Worm (Caenorhabditis elegans) whole organism, L1 larva: ENCODE data around the gene C24H11.5.

Experiments
- C04F5.9 ChIP-seq: sonication (generic microtip); optimal IDR thresholded peaks from 2 replicates; lab custom pipeline; 2016; ENCODE audit warnings: missing genetic modification characterization, missing compliant biosample characterization
- ama-1 ChIP-seq: fragments of 150-350 bp; optimal IDR thresholded peaks from 2 replicates; lab custom pipeline; 2014
- blmp-1 ChIP-seq: fragments of 150-350 bp; optimal IDR thresholded peaks from 2 replicates; lab custom pipeline; 2014; ENCODE audit warnings: missing biosample characterization, missing genetic modification characterization
- ceh-63 ChIP-seq: fragments of 200-800 bp; sonication (Bioruptor generic); optimal IDR thresholded peaks from 2 replicates; lab custom pipeline; 2018; ENCODE audit warnings: mild to moderate bottlenecking, missing genetic modification characterization, missing compliant biosample characterization
- ceh-8 ChIP-seq: fragments of 200-800 bp; sonication (Bioruptor generic); optimal IDR thresholded peaks from 2 replicates; lab custom pipeline; 2018; ENCODE audit warnings: mild to moderate bottlenecking, missing genetic modification characterization, moderate library complexity, missing compliant biosample characterization
- ceh-82 ChIP-seq, 3 experiments: fragments of 150-350 bp in 1 of 3; sonication (generic microtip) in 2 of 3; optimal IDR thresholded peaks; 2 replicates each; lab custom pipeline; 2014 to 2017; ENCODE audit warnings: missing biosample characterization in 3 of 3, missing genetic modification characterization in 3 of 3
- dpl-1 ChIP-seq, 3 experiments: fragments of 150-350 bp in 2 of 3; sonication (generic microtip) in 1 of 3; optimal IDR thresholded peaks; 2 replicates each; lab custom pipeline; 2014 to 2017; ENCODE audit warnings: missing biosample characterization in 3 of 3, missing genetic modification characterization in 3 of 3, missing genetic modification reagents in 3 of 3
- dsc-1 ChIP-seq: sonication (generic microtip); optimal IDR thresholded peaks from 2 replicates; lab custom pipeline; 2016; ENCODE audit warnings: mild to moderate bottlenecking, missing genetic modification characterization, missing compliant biosample characterization
- efl-1 ChIP-seq, 4 experiments: fragments of 150-350 bp; optimal IDR thresholded peaks in 3 of 4; peaks in 1 of 4; 1 replicate in 1 of 4; 2 replicates in 3 of 4; lab custom pipeline; 2014; ENCODE audit warnings: missing biosample characterization in 2 of 4, missing genetic modification characterization in 2 of 4, missing genetic modification reagents in 2 of 4
- elt-2 ChIP-seq: sonication (generic microtip); optimal IDR thresholded peaks from 2 replicates; lab custom pipeline; 2016; ENCODE audit warnings: missing genetic modification characterization, mild to moderate bottlenecking, inconsistent platforms, missing compliant biosample characterization, missing genetic modification reagents
- elt-3 ChIP-seq, 6 experiments: fragments of 150-350 bp in 1 of 6; sonication (generic microtip); optimal IDR thresholded peaks; 2 replicates each; lab custom pipeline; 2017 to 2018; ENCODE audit warnings: missing biosample characterization in 6 of 6, missing genetic modification characterization in 6 of 6, inconsistent platforms in 1 of 6
- ets-5 ChIP-seq: fragments of 200-800 bp; sonication (Bioruptor generic); IDR thresholded peaks from 2 replicates; pipeline ENCODE4 v1.3.6; 2022; ENCODE audit warnings: missing genetic modification characterization, missing compliant biosample characterization
- fos-1 ChIP-seq: fragments of 150-350 bp; optimal IDR thresholded peaks from 2 replicates; lab custom pipeline; 2014; ENCODE audit warnings: missing biosample characterization, missing genetic modification characterization
- grh-1 ChIP-seq: fragments of 200-800 bp; sonication (Bioruptor generic); IDR thresholded peaks from 2 replicates; pipeline ENCODE4 v1.3.6; 2022; ENCODE audit warnings: missing genetic modification reagents, missing genetic modification characterization, missing compliant biosample characterization
- irx-1 ChIP-seq: sonication (generic microtip); optimal IDR thresholded peaks from 2 replicates; lab custom pipeline; 2016; ENCODE audit warnings: missing genetic modification characterization, missing compliant biosample characterization
- isw-1 ChIP-seq: fragments of 200-800 bp; sonication (Bioruptor generic); IDR thresholded peaks from 2 replicates; pipeline ENCODE4 v1.3.6; 2022; ENCODE audit warnings: missing genetic modification characterization, missing compliant biosample characterization
- jun-1 ChIP-seq: fragments of 150-350 bp; optimal IDR thresholded peaks from 2 replicates; lab custom pipeline; 2014; ENCODE audit warnings: missing biosample characterization, missing genetic modification reagents, missing genetic modification characterization
- lin-14 ChIP-seq: fragments of 200-800 bp; sonication (Bioruptor generic); optimal IDR thresholded peaks from 2 replicates; lab custom pipeline; 2018; ENCODE audit warnings: mild to moderate bottlenecking, missing genetic modification characterization, moderate library complexity, missing compliant biosample characterization
- lin-35 ChIP-seq, 2 experiments: fragments of 150-350 bp; optimal IDR thresholded peaks; 2 replicates each; lab custom pipeline; 2014; ENCODE audit warnings: missing biosample characterization in 2 of 2, missing genetic modification characterization in 2 of 2, missing genetic modification reagents in 2 of 2
- lsy-2 ChIP-seq, 2 experiments: fragments of 150-350 bp; optimal IDR thresholded peaks; 2 replicates each; lab custom pipeline; 2014; ENCODE audit warnings: missing biosample characterization in 2 of 2, missing genetic modification characterization in 2 of 2
- mdl-1 ChIP-seq, 2 experiments: fragments of 150-350 bp; optimal IDR thresholded peaks; 2 replicates each; lab custom pipeline; 2014 to 2017; ENCODE audit warnings: missing biosample characterization in 2 of 2, missing genetic modification characterization in 2 of 2, inconsistent platforms in 1 of 2
- mep-1 ChIP-seq: fragments of 150-350 bp; optimal IDR thresholded peaks from 2 replicates; lab custom pipeline; 2014; ENCODE audit warnings: missing biosample characterization, missing genetic modification characterization
- nhr-11 ChIP-seq: fragments of 150-350 bp; optimal IDR thresholded peaks from 2 replicates; lab custom pipeline; 2014; ENCODE audit warnings: missing biosample characterization, missing genetic modification characterization
- nhr-20 ChIP-seq: sonication (generic microtip); optimal IDR thresholded peaks from 2 replicates; lab custom pipeline; 2016; ENCODE audit warnings: mild to moderate bottlenecking, missing genetic modification characterization, missing compliant biosample characterization
- nhr-237 ChIP-seq: fragments of 150-350 bp; optimal IDR thresholded peaks from 2 replicates; lab custom pipeline; 2014; ENCODE audit warnings: missing biosample characterization, missing genetic modification characterization
- nhr-84 ChIP-seq: sonication (generic microtip); optimal IDR thresholded peaks from 2 replicates; lab custom pipeline; 2017; ENCODE audit warnings: missing biosample characterization, missing genetic modification characterization
- nhr-85 ChIP-seq: sonication (generic microtip); peaks from one replicate; lab custom pipeline; 2016; ENCODE audit warnings: missing genetic modification characterization, inconsistent platforms, missing compliant biosample characterization
- nhr-90 ChIP-seq: sonication (generic microtip); optimal IDR thresholded peaks from 2 replicates; lab custom pipeline; 2016; ENCODE audit warnings: mild to moderate bottlenecking, missing genetic modification characterization, missing compliant biosample characterization; ENCODE audit not compliant: poor library complexity
- pqm-1 ChIP-seq: sonication (generic microtip); optimal IDR thresholded peaks from 3 replicates; lab custom pipeline; 2017; ENCODE audit warnings: missing biosample characterization, missing genetic modification characterization
- skn-1 ChIP-seq: fragments of 150-350 bp; optimal IDR thresholded peaks from 2 replicates; lab custom pipeline; 2014; ENCODE audit warnings: missing biosample characterization, missing genetic modification characterization
- snpc-4 ChIP-seq: fragments of 150-350 bp; optimal IDR thresholded peaks from 2 replicates; lab custom pipeline; 2014; ENCODE audit warnings: missing biosample characterization, missing genetic modification characterization
- snu-23 ChIP-seq: sonication (generic microtip); optimal IDR thresholded peaks from 2 replicates; lab custom pipeline; 2016; ENCODE audit warnings: missing genetic modification characterization, missing compliant biosample characterization
- sox-4 ChIP-seq: sonication (generic microtip); optimal IDR thresholded peaks from 2 replicates; lab custom pipeline; 2016; ENCODE audit warnings: missing genetic modification characterization, missing compliant biosample characterization
- sup-37 ChIP-seq: fragments of 200-800 bp; sonication (Bioruptor generic); optimal IDR thresholded peaks from 2 replicates; lab custom pipeline; 2018; ENCODE audit warnings: mild to moderate bottlenecking, missing genetic modification characterization, missing compliant biosample characterization
- tlp-1 ChIP-seq: fragments of 150-350 bp; optimal IDR thresholded peaks from 2 replicates; lab custom pipeline; 2014; ENCODE audit warnings: missing biosample characterization, missing genetic modification characterization
- unc-130 ChIP-seq: fragments of 150-350 bp; optimal IDR thresholded peaks from 2 replicates; lab custom pipeline; 2017; ENCODE audit warnings: missing biosample characterization, missing genetic modification characterization, inconsistent platforms
- unc-62 ChIP-seq: fragments of 150-350 bp; optimal IDR thresholded peaks from 2 replicates; lab custom pipeline; 2014; ENCODE audit warnings: missing biosample characterization, missing genetic modification reagents, missing genetic modification characterization
- unc-86 ChIP-seq: sonication (generic microtip); optimal IDR thresholded peaks from 2 replicates; lab custom pipeline; 2016; ENCODE audit warnings: missing genetic modification characterization, missing compliant biosample characterization
- zip-4 ChIP-seq: fragments of 200-800 bp; sonication (Bioruptor generic); optimal IDR thresholded peaks from 2 replicates; lab custom pipeline; 2018; ENCODE audit warnings: mild to moderate bottlenecking, missing genetic modification characterization, moderate library complexity, missing compliant biosample characterization

C24H11.5 gene

DNA sequence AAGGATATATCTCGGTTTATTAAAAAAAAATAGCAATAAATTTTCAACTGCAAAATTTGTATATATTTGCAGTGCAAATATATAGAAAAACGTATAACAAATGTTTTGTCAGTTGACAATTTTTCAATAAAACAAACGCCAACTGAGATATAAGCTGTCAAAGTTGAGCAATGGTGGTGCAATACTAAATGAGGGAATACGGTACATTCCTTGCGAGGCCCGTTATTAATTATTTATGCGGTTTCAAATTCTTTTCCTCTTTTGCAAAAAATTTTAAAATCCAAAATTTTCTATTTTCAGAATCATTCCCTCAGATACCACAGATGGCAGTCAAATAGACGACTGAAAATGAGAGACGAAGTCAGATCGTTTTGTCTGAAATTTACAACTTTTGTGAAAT is 15.4 kb downstream of the C24H11.5 start, which contains the start of gene twk-39:
Gene twk-39, plus strand, starts transcription at position 301 of the 400 bp plus-strand sequence.
- TF ChIP-seq lsy-2 (tag; optimal IDR thresholded peaks at IDR 0.05; lab: Kevin White, UChicago), result no peak
- TF ChIP-seq zip-4 (GFP tag; lab: Kevin White, UChicago), result no peak
- no peak for TF ChIP-seq nhr-11 (tag; lab: Kevin White, UChicago)
- TF ChIP-seq elt-2 (tag; lab: Kevin White, UChicago), result no peak
- TF ChIP-seq sup-37 (GFP tag; lab: Kevin White, UChicago), result no peak
- TF ChIP-seq, all 84 proteins: peak for 0

DNA sequence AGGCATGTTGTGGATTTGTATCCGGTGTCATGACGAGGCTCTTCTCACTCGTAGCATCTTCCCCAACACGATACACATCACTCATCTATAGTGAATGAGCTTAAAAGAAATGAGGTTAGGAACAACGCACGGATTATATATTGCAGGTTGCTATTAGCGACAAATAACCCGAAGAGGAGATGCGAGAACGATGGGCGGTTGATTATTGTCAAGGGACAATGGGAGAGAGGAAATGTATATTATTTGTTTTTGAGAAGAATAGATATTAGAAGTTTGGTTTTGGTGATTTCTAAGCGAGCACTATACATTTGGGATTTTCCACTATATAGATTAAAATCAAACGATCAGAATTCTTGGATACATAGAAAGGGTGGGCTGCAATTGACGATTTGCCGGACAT is 26.7 kb downstream of the C24H11.5 start, which contains the start of gene C18D11.7:
Gene C18D11.7, minus strand, starts transcription at position 101 of the 400 bp plus-strand sequence.
- no peak for TF ChIP-seq ceh-63 (GFP tag; lab: Kevin White, UChicago)
- no peak for TF ChIP-seq lin-35 (GFP tag; optimal IDR thresholded peaks at IDR 0.05; lab: Kevin White, UChicago)
- TF ChIP-seq dsc-1 (tag; lab: Kevin White, UChicago), result peak; percentile 15
- TF ChIP-seq nhr-84 (tag; lab: Kevin White, UChicago), result no peak
- no peak for TF ChIP-seq C04F5.9 (tag; lab: Kevin White, UChicago)

- TF ChIP-seq unc-86 (tag; lab: Kevin White, UChicago), result no peak
- no peak for TF ChIP-seq C04F5.9 (tag; lab: Kevin White, UChicago)
- no peak for TF ChIP-seq nhr-85 (tag; lab: Kevin White, UChicago)
- no peak for TF ChIP-seq irx-1
- TF ChIP-seq lsy-2 (tag; optimal IDR thresholded peaks at IDR 0.05; lab: Kevin White, UChicago), result no peak
- no peak for TF ChIP-seq ama-1
- no peak for TF ChIP-seq ets-5 (GFP tag; lab: Robert Waterston, UW)
- no peak for TF ChIP-seq isw-1 (GFP tag; lab: Robert Waterston, UW)
- TF ChIP-seq blmp-1 (tag; lab: Kevin White, UChicago), result no peak
- no peak for TF ChIP-seq unc-62 (GFP tag; lab: Kevin White, UChicago)
- TF ChIP-seq unc-130, result no peak
- TF ChIP-seq nhr-84 (tag; lab: Kevin White, UChicago), result no peak
- TF ChIP-seq fos-1 (tag; lab: Kevin White, UChicago), result no peak
- TF ChIP-seq snpc-4 (tag; lab: Kevin White, UChicago), result no peak
- no peak for TF ChIP-seq nhr-237 (tag; lab: Kevin White, UChicago)
- TF ChIP-seq tlp-1 (tag; lab: Kevin White, UChicago), result no peak
- no peak for TF ChIP-seq dsc-1 (tag; lab: Kevin White, UChicago)
- TF ChIP-seq sox-4 (tag; lab: Kevin White, UChicago), result no peak
- TF ChIP-seq elt-2 (tag; lab: Kevin White, UChicago), result no peak
Observed at ce11 chrIII:11807418-11807817, 27.4 kb downstream of the C24H11.5 start, which contains the start of gene C18D11.10. TSS of gene C18D11.10 (plus strand) at chrIII:11807718.

DNA sequence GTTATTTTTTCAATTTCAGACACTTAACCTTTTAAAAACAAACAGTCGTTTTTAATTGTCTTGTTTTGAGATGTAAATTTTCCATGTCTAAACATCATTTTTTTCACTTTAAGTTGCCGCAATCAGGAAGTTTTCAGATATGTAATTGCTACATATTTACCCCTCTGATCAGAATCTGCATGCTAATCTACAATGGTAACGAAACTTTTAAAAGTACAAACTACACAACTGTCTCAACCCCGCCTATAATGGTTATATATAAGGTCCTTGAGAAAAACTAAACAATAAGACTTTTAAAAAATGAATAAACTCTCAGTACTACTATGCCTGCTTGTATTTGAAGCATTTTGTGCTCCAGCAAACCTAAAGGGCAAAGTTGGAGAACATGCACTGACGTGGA is 28.8 kb downstream of the C24H11.5 start, which contains the start of gene C18D11.9:
Gene C18D11.9, plus strand, starts transcription at position 301 of the 400 bp plus-strand sequence.
- TF ChIP-seq nhr-84 (tag; lab: Kevin White, UChicago) (no peak), ceh-8 (no peak), efl-1 (optimal IDR thresholded peaks at IDR 0.05; lab: Kevin White, UChicago) (no peak), efl-1 (GFP tag; optimal IDR thresholded peaks at IDR 0.05 in 1 of 2; lab: Kevin White, UChicago) (peak in 1 of 2 experiments; percentile 31)
- TF ChIP-seq, all 84 proteins: peak for 1

DNA sequence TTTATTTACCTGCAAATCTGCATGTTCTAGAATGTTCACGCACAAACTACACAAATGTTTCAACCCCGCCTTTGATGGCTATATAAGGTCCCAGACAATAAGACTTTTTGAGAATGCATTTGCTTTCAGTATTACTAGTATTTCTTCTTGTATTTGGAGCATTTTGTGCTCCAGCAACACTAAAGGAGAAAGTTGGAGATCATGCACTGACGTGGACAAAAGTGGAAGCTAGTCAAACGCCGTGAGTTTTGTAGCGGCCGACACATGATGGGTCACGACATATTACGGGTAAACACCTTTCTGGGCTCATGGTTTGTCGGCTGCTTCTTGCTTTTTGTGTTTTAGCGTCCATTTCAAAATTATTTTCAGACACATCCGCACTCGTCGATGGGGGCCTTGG is 30.4 kb downstream of the C24H11.5 start, which contains the start of gene C18D11.6:
Gene C18D11.6, plus strand, starts transcription at position 110 of the 400 bp plus-strand sequence.
- TF ChIP-seq efl-1 (optimal IDR thresholded peaks at IDR 0.05; lab: Kevin White, UChicago) (no peak), efl-1 (GFP tag; optimal IDR thresholded peaks at IDR 0.05 in 1 of 2; lab: Kevin White, UChicago) (peak in 1 of 2 experiments; percentile 64), nhr-85 (tag; lab: Kevin White, UChicago) (peak; percentile 81), grh-1 (GFP tag; lab: Robert Waterston, UW) (no peak), pqm-1 (tag; lab: Kevin White, UChicago) (no peak)

DNA sequence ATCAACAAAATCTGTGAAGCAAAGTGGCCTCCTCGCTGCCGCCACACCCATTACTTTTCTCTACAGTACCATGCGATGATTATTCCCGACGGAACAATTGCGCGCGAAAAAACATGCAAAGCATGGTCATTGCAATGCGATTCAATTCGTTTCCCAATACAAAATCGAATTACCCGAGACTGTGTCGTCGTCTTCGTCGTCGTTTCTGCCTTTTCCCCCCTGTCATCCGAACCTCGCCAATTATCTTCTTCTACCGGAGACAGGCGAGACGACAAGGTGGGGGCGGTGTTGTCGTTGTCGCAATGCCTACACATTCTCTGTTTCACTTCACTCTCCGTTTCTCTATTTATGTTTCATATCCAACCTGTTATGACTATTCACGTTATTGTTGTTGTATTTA is 31.8 kb downstream of the C24H11.5 start:
- TF ChIP-seq nhr-90 (tag; lab: Kevin White, UChicago), result peak; percentile 37
- no peak for TF ChIP-seq ceh-82 (tag; optimal IDR thresholded peaks at IDR 0.05; lab: Kevin White, UChicago)
- TF ChIP-seq lin-35 (GFP tag; optimal IDR thresholded peaks at IDR 0.05; lab: Kevin White, UChicago), result peak; percentile 18 to 48
- TF ChIP-seq snpc-4 (tag; lab: Kevin White, UChicago), result peak; percentile 31
- TF ChIP-seq snu-23 (GFP tag; lab: Kevin White, UChicago), result peak; percentile 61
- TF ChIP-seq isw-1 (GFP tag; lab: Robert Waterston, UW), result no peak
- TF ChIP-seq lin-14, result peak; percentile 80
- peak; percentile 17 for TF ChIP-seq ceh-8
- TF ChIP-seq nhr-85 (tag; lab: Kevin White, UChicago), result peak; percentile 83
- peak; percentile 16 to 22 for TF ChIP-seq efl-1 (optimal IDR thresholded peaks at IDR 0.05; lab: Kevin White, UChicago)
- TF ChIP-seq efl-1 (GFP tag; optimal IDR thresholded peaks at IDR 0.05 in 1 of 2; lab: Kevin White, UChicago), result no peak
- peak; percentile 93 for TF ChIP-seq blmp-1 (tag; lab: Kevin White, UChicago)
- TF ChIP-seq dpl-1 (GFP tag; optimal IDR thresholded peaks at IDR 0.05; lab: Kevin White, UChicago), result peak; percentile 26 to 43 (median 31)
- TF ChIP-seq pqm-1 (tag; lab: Kevin White, UChicago), result no peak
- no peak for TF ChIP-seq skn-1
- no peak for TF ChIP-seq jun-1 (tag; lab: Kevin White, UChicago)
- TF ChIP-seq mdl-1 (tag; optimal IDR thresholded peaks at IDR 0.05; lab: Kevin White, UChicago), result peak in 1 of 2 experiments; percentile 24
- TF ChIP-seq elt-3 (tag; optimal IDR thresholded peaks at IDR 0.05; lab: Kevin White, UChicago), result peak in 1 of 6 experiments; percentile 62
- TF ChIP-seq lsy-2 (tag; optimal IDR thresholded peaks at IDR 0.05; lab: Kevin White, UChicago), result peak in 1 of 2 experiments; percentile 64
- TF ChIP-seq nhr-20, result peak; percentile 42
- peak; percentile 67 for TF ChIP-seq mep-1 (tag; lab: Kevin White, UChicago)
